Worm (Caenorhabditis elegans) whole organism, L1 larva: ENCODE results near the gene srx-125.
A peak's percentile ranks its signal among the peaks of the same experiment; 100 is the strongest.

Experiments used
- C04F5.9 ChIP-seq: sonication (generic microtip); optimal IDR thresholded peaks from 2 replicates; lab custom pipeline; 2016; ENCODE audit warnings: missing genetic modification characterization, missing compliant biosample characterization
- aly-2 ChIP-seq: fragments of 150-350 bp; optimal IDR thresholded peaks from 2 replicates; lab custom pipeline; 2014; ENCODE audit warnings: missing biosample characterization, missing genetic modification characterization
- blmp-1 ChIP-seq: fragments of 150-350 bp; optimal IDR thresholded peaks from 2 replicates; lab custom pipeline; 2014; ENCODE audit warnings: missing biosample characterization, missing genetic modification characterization
- ceh-8 ChIP-seq: fragments of 200-800 bp; sonication (Bioruptor generic); optimal IDR thresholded peaks from 2 replicates; lab custom pipeline; 2018; ENCODE audit warnings: mild to moderate bottlenecking, missing genetic modification characterization, moderate library complexity, missing compliant biosample characterization
- dsc-1 ChIP-seq: sonication (generic microtip); optimal IDR thresholded peaks from 2 replicates; lab custom pipeline; 2016; ENCODE audit warnings: mild to moderate bottlenecking, missing genetic modification characterization, missing compliant biosample characterization
- efl-1 ChIP-seq, 4 experiments: fragments of 150-350 bp; optimal IDR thresholded peaks in 3 of 4; peaks in 1 of 4; 1 replicate in 1 of 4; 2 replicates in 3 of 4; lab custom pipeline; 2014; ENCODE audit warnings: missing biosample characterization in 2 of 4, missing genetic modification characterization in 2 of 4, missing genetic modification reagents in 2 of 4
- egl-27 ChIP-seq, 2 experiments: fragments of 150-350 bp in 1 of 2; sonication (generic microtip); optimal IDR thresholded peaks; 3 replicates each; lab custom pipeline; 2017 to 2018; ENCODE audit warnings: missing biosample characterization in 2 of 2, missing genetic modification characterization in 2 of 2, missing genetic modification reagents in 2 of 2
- elt-2 ChIP-seq: sonication (generic microtip); optimal IDR thresholded peaks from 2 replicates; lab custom pipeline; 2016; ENCODE audit warnings: missing genetic modification characterization, mild to moderate bottlenecking, inconsistent platforms, missing compliant biosample characterization, missing genetic modification reagents
- elt-3 ChIP-seq, 6 experiments: fragments of 150-350 bp in 1 of 6; sonication (generic microtip); optimal IDR thresholded peaks; 2 replicates each; lab custom pipeline; 2017 to 2018; ENCODE audit warnings: missing biosample characterization in 6 of 6, missing genetic modification characterization in 6 of 6, inconsistent platforms in 1 of 6
- fkh-8 ChIP-seq: sonication (generic microtip); optimal IDR thresholded peaks from 2 replicates; lab custom pipeline; 2016; ENCODE audit warnings: mild to moderate bottlenecking, missing genetic modification characterization, missing compliant biosample characterization
- grh-1 ChIP-seq: fragments of 200-800 bp; sonication (Bioruptor generic); IDR thresholded peaks from 2 replicates; pipeline ENCODE4 v1.3.6; 2022; ENCODE audit warnings: missing genetic modification reagents, missing genetic modification characterization, missing compliant biosample characterization
- hpl-2 ChIP-seq: fragments of 150-350 bp; optimal IDR thresholded peaks from 2 replicates; lab custom pipeline; 2014; ENCODE audit warnings: missing biosample characterization, missing genetic modification reagents, missing genetic modification characterization
- irx-1 ChIP-seq: sonication (generic microtip); optimal IDR thresholded peaks from 2 replicates; lab custom pipeline; 2016; ENCODE audit warnings: missing genetic modification characterization, missing compliant biosample characterization
- lin-14 ChIP-seq: fragments of 200-800 bp; sonication (Bioruptor generic); optimal IDR thresholded peaks from 2 replicates; lab custom pipeline; 2018; ENCODE audit warnings: mild to moderate bottlenecking, missing genetic modification characterization, moderate library complexity, missing compliant biosample characterization
- lin-35 ChIP-seq, 2 experiments: fragments of 150-350 bp; optimal IDR thresholded peaks; 2 replicates each; lab custom pipeline; 2014; ENCODE audit warnings: missing biosample characterization in 2 of 2, missing genetic modification characterization in 2 of 2, missing genetic modification reagents in 2 of 2
- lsy-2 ChIP-seq, 2 experiments: fragments of 150-350 bp; optimal IDR thresholded peaks; 2 replicates each; lab custom pipeline; 2014; ENCODE audit warnings: missing biosample characterization in 2 of 2, missing genetic modification characterization in 2 of 2
- nhr-12 ChIP-seq: sonication (generic microtip); optimal IDR thresholded peaks from 2 replicates; lab custom pipeline; 2017; ENCODE audit warnings: missing biosample characterization, missing genetic modification characterization
- nhr-19 ChIP-seq: fragments of 200-800 bp; sonication (Bioruptor generic); conservative IDR thresholded peaks from 2 replicates; pipeline ENCODE4 v1.3.6; 2022; ENCODE audit warnings: missing genetic modification characterization, missing compliant biosample characterization
- nhr-20 ChIP-seq: sonication (generic microtip); optimal IDR thresholded peaks from 2 replicates; lab custom pipeline; 2016; ENCODE audit warnings: mild to moderate bottlenecking, missing genetic modification characterization, missing compliant biosample characterization
- nhr-28 ChIP-seq: fragments of 150-350 bp; optimal IDR thresholded peaks from 2 replicates; lab custom pipeline; 2014; ENCODE audit warnings: missing biosample characterization, missing genetic modification characterization
- nhr-71 ChIP-seq: sonication (generic microtip); optimal IDR thresholded peaks from 2 replicates; lab custom pipeline; 2016; ENCODE audit warnings: mild to moderate bottlenecking, missing genetic modification characterization, moderate library complexity, missing compliant biosample characterization
- nhr-77 ChIP-seq: fragments of 150-350 bp; optimal IDR thresholded peaks from 2 replicates; lab custom pipeline; 2014; ENCODE audit warnings: missing biosample characterization, missing genetic modification characterization
- nhr-84 ChIP-seq: sonication (generic microtip); optimal IDR thresholded peaks from 2 replicates; lab custom pipeline; 2017; ENCODE audit warnings: missing biosample characterization, missing genetic modification characterization
- nhr-85 ChIP-seq: sonication (generic microtip); peaks from one replicate; lab custom pipeline; 2016; ENCODE audit warnings: missing genetic modification characterization, inconsistent platforms, missing compliant biosample characterization
- pqm-1 ChIP-seq: sonication (generic microtip); optimal IDR thresholded peaks from 3 replicates; lab custom pipeline; 2017; ENCODE audit warnings: missing biosample characterization, missing genetic modification characterization
- rnt-1 ChIP-seq: sonication (generic microtip); optimal IDR thresholded peaks from 2 replicates; lab custom pipeline; 2016; ENCODE audit warnings: mild to moderate bottlenecking, missing genetic modification characterization, moderate library complexity, missing compliant biosample characterization
- skn-1 ChIP-seq: fragments of 150-350 bp; optimal IDR thresholded peaks from 2 replicates; lab custom pipeline; 2014; ENCODE audit warnings: missing biosample characterization, missing genetic modification characterization
- snu-23 ChIP-seq: sonication (generic microtip); optimal IDR thresholded peaks from 2 replicates; lab custom pipeline; 2016; ENCODE audit warnings: missing genetic modification characterization, missing compliant biosample characterization
- swsn-7 ChIP-seq: sonication (generic microtip); optimal IDR thresholded peaks from 2 replicates; lab custom pipeline; 2016; ENCODE audit warnings: missing genetic modification characterization, missing compliant biosample characterization
- tbx-2 ChIP-seq: sonication (generic microtip); optimal IDR thresholded peaks from 2 replicates; lab custom pipeline; 2016; ENCODE audit warnings: missing genetic modification characterization, missing compliant biosample characterization
- unc-30 ChIP-seq: sonication (generic microtip); optimal IDR thresholded peaks from 2 replicates; lab custom pipeline; 2017; ENCODE audit warnings: missing biosample characterization, missing genetic modification characterization
- xbp-1 ChIP-seq: sonication (generic microtip); optimal IDR thresholded peaks from 2 replicates; lab custom pipeline; 2016; ENCODE audit warnings: missing genetic modification characterization, missing compliant biosample characterization
- zip-4 ChIP-seq: fragments of 200-800 bp; sonication (Bioruptor generic); optimal IDR thresholded peaks from 2 replicates; lab custom pipeline; 2018; ENCODE audit warnings: mild to moderate bottlenecking, missing genetic modification characterization, moderate library complexity, missing compliant biosample characterization

The srx-125 gene

DNA sequence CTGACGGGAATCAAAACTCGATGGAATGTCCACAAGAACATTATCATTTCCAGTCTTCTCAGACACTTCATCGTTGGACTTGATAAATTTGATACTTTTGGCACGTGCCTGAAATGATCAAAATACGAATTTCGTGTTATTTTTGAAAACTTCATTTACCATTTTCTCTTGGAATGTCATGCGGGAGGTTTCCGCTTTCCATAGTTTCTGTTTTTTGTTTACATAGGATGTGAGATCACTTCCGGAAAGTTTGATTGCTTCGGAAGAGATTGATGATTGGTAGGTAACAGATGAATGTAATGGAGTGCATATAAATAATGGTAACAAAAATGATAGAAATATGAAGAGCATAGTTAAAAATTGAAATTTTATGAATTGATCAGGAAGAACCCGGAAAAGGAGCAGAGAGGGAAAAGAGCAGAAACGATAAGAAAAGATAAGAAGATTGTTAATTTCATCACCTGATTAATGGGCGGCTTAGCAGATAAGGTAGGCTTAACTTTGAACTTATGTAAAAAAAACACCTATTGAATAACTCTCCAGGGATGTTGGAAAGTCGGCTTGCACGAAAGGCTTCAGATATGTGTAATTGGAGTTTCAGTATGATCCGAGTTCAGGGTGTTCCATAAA, 9.4 kb upstream of the srx-125 start, which contains the start of gene F32H5.1:
Gene F32H5.1, minus strand, starts transcription at position 386 of the 630 bp plus-strand sequence.
- TF ChIP-seq elt-2 (tag; lab: Kevin White, UChicago) (peak; percentile 91), nhr-85 (peak; percentile 65), nhr-71 (peak; percentile 64), lin-14 (GFP tag; lab: Kevin White, UChicago) (peak; percentile 15), lin-35 (GFP tag; optimal IDR thresholded peaks at IDR 0.05; lab: Kevin White, UChicago) (peak in 1 of 2 experiments; percentile 30), nhr-28 (no peak), blmp-1 (tag; lab: Kevin White, UChicago) (peak; percentile 26), dsc-1 (tag; lab: Kevin White, UChicago) (peak; percentile 6), nhr-20 (tag; lab: Kevin White, UChicago) (peak; percentile 35), snu-23 (GFP tag; lab: Kevin White, UChicago) (peak; percentile 15), unc-30 (tag; lab: Kevin White, UChicago) (no peak)
- TF ChIP-seq, all 84 proteins: peak for 9

DNA sequence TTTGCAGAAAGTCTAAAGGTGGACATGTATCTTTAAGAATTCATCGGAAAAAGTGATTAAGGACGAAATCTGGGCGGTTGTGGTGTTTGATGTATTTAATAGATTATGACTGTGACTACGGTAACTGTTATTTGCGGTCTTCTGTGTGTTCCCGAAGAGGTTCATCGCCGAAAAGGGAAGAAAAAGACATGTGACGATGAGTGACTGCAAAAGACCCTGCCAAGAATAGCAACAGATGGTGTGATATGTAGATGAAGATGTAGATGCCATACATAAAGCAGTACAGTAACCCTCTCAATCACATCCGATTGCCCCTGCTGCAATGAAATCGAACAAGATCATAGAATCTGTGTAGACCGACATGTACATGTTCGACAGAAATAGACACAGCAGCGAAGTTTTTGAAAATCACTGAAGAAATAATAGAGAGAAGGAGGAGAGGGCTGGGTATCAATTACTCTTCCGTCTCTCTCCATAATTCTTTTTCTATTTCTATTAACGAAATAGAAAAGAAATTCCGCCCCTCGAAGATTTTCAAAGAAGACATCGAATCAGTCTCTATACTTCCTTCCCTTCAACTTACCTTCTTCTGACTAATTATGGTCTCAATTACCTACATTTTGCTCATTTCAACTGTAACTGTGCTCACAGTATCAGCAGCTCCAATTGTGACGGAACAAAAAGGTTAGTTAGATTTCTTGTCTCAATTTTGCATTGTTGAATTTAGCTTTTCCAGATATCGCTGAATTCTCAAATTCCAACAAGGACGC, 8.1 kb upstream of the srx-125 start, which contains the start of gene F32H5.3:
Gene F32H5.3, plus strand, starts transcription at position 513 of the 770 bp plus-strand sequence.
- TF ChIP-seq nhr-20 (tag; lab: Kevin White, UChicago) (peak; percentile 75), tbx-2 (tag; lab: Kevin White, UChicago) (peak; percentile 22), lin-14 (GFP tag; lab: Kevin White, UChicago) (peak; percentile 67), nhr-71 (peak; percentile 64), hpl-2 (no peak), nhr-77 (tag; lab: Kevin White, UChicago) (no peak), elt-3 (tag; optimal IDR thresholded peaks at IDR 0.05; lab: Kevin White, UChicago) (peak in 1 of 6 experiments; percentile 53), aly-2 (no peak), skn-1 (no peak), swsn-7 (no peak), lsy-2 (tag; optimal IDR thresholded peaks at IDR 0.05; lab: Kevin White, UChicago) (peak; percentile 12 to 64), egl-27 (tag; optimal IDR thresholded peaks at IDR 0.05; lab: Kevin White, UChicago) (no peak), nhr-85 (peak; percentile 95), grh-1 (GFP tag; lab: Robert Waterston, UW) (peak; percentile 31; the same call in 1 of the 2 replicates), fkh-8 (tag; lab: Kevin White, UChicago) (no peak), blmp-1 (tag; lab: Kevin White, UChicago) (peak; percentile 17), irx-1 (tag; lab: Kevin White, UChicago) (no peak), zip-4 (GFP tag; lab: Kevin White, UChicago) (no peak), efl-1 (optimal IDR thresholded peaks at IDR 0.05; lab: Kevin White, UChicago) (no peak), efl-1 (GFP tag; optimal IDR thresholded peaks at IDR 0.05 in 1 of 2; lab: Kevin White, UChicago) (no peak), snu-23 (GFP tag; lab: Kevin White, UChicago) (peak; percentile 54), pqm-1 (tag; lab: Kevin White, UChicago) (no peak), nhr-84 (tag; lab: Kevin White, UChicago) (no peak), lin-35 (GFP tag; optimal IDR thresholded peaks at IDR 0.05; lab: Kevin White, UChicago) (peak in 1 of 2 experiments; percentile 36), nhr-19 (GFP tag; lab: Robert Waterston, UW) (peak; percentile 42; the same call in 1 of the 2 replicates), C04F5.9 (tag; lab: Kevin White, UChicago) (no peak)

DNA sequence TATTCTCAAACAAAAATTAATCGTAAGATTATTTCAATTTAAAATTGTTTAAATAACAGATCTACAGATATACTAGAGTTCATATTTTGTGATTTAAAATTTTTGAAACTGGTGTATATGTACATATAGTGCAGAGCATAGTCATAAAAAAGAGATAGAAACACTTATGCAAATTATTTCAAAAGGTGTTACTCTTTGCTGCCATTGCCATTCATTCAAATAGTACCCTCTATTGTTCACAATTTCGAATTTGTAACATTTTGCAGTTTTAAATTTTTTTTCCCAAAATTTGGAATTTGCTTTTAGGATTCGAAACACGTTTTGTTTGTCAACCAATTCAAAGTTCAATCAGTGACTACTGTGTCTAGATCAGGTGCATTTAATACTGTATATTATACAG, 6.9 kb upstream of the srx-125 start, which contains the start of gene F32H5.4:
Gene F32H5.4, plus strand, starts transcription at position 301 of the 400 bp plus-strand sequence.
- TF ChIP-seq efl-1 (optimal IDR thresholded peaks at IDR 0.05; lab: Kevin White, UChicago) (no peak), efl-1 (GFP tag; optimal IDR thresholded peaks at IDR 0.05 in 1 of 2; lab: Kevin White, UChicago) (peak in 1 of 2 experiments; percentile 90), xbp-1 (no peak), nhr-12 (tag; lab: Kevin White, UChicago) (no peak)

DNA sequence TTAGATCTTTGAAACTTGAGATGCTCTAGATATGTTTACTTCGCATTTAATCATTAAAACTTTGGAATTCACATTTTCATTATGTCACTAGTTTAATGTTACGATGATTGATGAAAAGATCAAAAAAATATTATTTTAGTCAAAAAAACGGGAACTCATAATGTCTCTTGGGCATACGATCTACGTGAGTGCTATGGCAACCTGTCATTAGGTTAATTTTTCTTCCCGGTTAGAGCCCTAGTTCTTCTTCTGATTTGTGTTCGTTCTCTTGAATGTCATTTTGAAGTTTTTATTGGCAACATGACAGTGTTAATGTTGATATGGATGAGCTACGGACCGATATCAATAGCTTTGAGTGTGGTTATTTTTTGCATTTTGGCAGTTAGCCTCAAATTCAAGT, 3.7 kb upstream of the srx-125 start, which contains the start of gene srg-46:
Gene srg-46, plus strand, starts transcription at position 301 of the 400 bp plus-strand sequence.
- TF ChIP-seq rnt-1 (no peak), ceh-8 (GFP tag; lab: Kevin White, UChicago) (peak; percentile 21)
